Worm (Caenorhabditis elegans) whole organism, L1 larva: Measurements from ENCODE around the gene swsn-7.
A peak's percentile ranks its signal among the peaks of the same experiment; 100 is the strongest.

Experiments used
- C04F5.9 ChIP-seq: sonication (generic microtip); optimal IDR thresholded peaks from 2 replicates; lab custom pipeline; 2016; ENCODE audit warnings: missing genetic modification characterization, missing compliant biosample characterization
- C34B4.2 ChIP-seq: sonication (generic microtip); optimal IDR thresholded peaks from 2 replicates; lab custom pipeline; 2017; ENCODE audit warnings: mild to moderate bottlenecking, missing genetic modification characterization, missing compliant biosample characterization
- Y116A8C.19 ChIP-seq: sonication (generic microtip); optimal IDR thresholded peaks from 2 replicates; lab custom pipeline; 2016; ENCODE audit warnings: missing compliant biosample characterization, missing genetic modification characterization, borderline replicate concordance
- blmp-1 ChIP-seq: fragments of 150-350 bp; optimal IDR thresholded peaks from 2 replicates; lab custom pipeline; 2014; ENCODE audit warnings: missing biosample characterization, missing genetic modification characterization
- ceh-63 ChIP-seq: fragments of 200-800 bp; sonication (Bioruptor generic); optimal IDR thresholded peaks from 2 replicates; lab custom pipeline; 2018; ENCODE audit warnings: mild to moderate bottlenecking, missing genetic modification characterization, missing compliant biosample characterization
- ceh-8 ChIP-seq: fragments of 200-800 bp; sonication (Bioruptor generic); optimal IDR thresholded peaks from 2 replicates; lab custom pipeline; 2018; ENCODE audit warnings: mild to moderate bottlenecking, missing genetic modification characterization, moderate library complexity, missing compliant biosample characterization
- ceh-82 ChIP-seq, 3 experiments: fragments of 150-350 bp in 1 of 3; sonication (generic microtip) in 2 of 3; optimal IDR thresholded peaks; 2 replicates each; lab custom pipeline; 2014 to 2017; ENCODE audit warnings: missing biosample characterization in 3 of 3, missing genetic modification characterization in 3 of 3
- ces-1 ChIP-seq: fragments of 150-350 bp; optimal IDR thresholded peaks from 2 replicates; lab custom pipeline; 2014; ENCODE audit warnings: missing biosample characterization, missing genetic modification reagents, missing genetic modification characterization
- dsc-1 ChIP-seq: sonication (generic microtip); optimal IDR thresholded peaks from 2 replicates; lab custom pipeline; 2016; ENCODE audit warnings: mild to moderate bottlenecking, missing genetic modification characterization, missing compliant biosample characterization
- efl-1 ChIP-seq, 4 experiments: fragments of 150-350 bp; optimal IDR thresholded peaks in 3 of 4; peaks in 1 of 4; 1 replicate in 1 of 4; 2 replicates in 3 of 4; lab custom pipeline; 2014; ENCODE audit warnings: missing biosample characterization in 2 of 4, missing genetic modification characterization in 2 of 4, missing genetic modification reagents in 2 of 4
- efl-3 ChIP-seq: fragments of 200-800 bp; sonication (Bioruptor generic); optimal IDR thresholded peaks from 2 replicates; lab custom pipeline; 2018; ENCODE audit warnings: mild to moderate bottlenecking, missing genetic modification characterization, missing compliant biosample characterization
- egl-13 ChIP-seq: sonication (generic microtip); optimal IDR thresholded peaks from 2 replicates; lab custom pipeline; 2016; ENCODE audit warnings: missing genotype, missing genetic modification reagents, missing genetic modification characterization, missing compliant biosample characterization
- egl-27 ChIP-seq, 2 experiments: fragments of 150-350 bp in 1 of 2; sonication (generic microtip); optimal IDR thresholded peaks; 3 replicates each; lab custom pipeline; 2017 to 2018; ENCODE audit warnings: missing biosample characterization in 2 of 2, missing genetic modification characterization in 2 of 2, missing genetic modification reagents in 2 of 2
- elt-2 ChIP-seq: sonication (generic microtip); optimal IDR thresholded peaks from 2 replicates; lab custom pipeline; 2016; ENCODE audit warnings: missing genetic modification characterization, mild to moderate bottlenecking, inconsistent platforms, missing compliant biosample characterization, missing genetic modification reagents
- elt-3 ChIP-seq, 6 experiments: fragments of 150-350 bp in 1 of 6; sonication (generic microtip); optimal IDR thresholded peaks; 2 replicates each; lab custom pipeline; 2017 to 2018; ENCODE audit warnings: missing biosample characterization in 6 of 6, missing genetic modification characterization in 6 of 6, inconsistent platforms in 1 of 6
- ets-5 ChIP-seq: fragments of 200-800 bp; sonication (Bioruptor generic); IDR thresholded peaks from 2 replicates; pipeline ENCODE4 v1.3.6; 2022; ENCODE audit warnings: missing genetic modification characterization, missing compliant biosample characterization
- fos-1 ChIP-seq: fragments of 150-350 bp; optimal IDR thresholded peaks from 2 replicates; lab custom pipeline; 2014; ENCODE audit warnings: missing biosample characterization, missing genetic modification characterization
- hlh-17 ChIP-seq: fragments of 200-800 bp; sonication (Bioruptor generic); optimal IDR thresholded peaks from 2 replicates; lab custom pipeline; 2018; ENCODE audit warnings: missing genetic modification characterization, mild to moderate bottlenecking, missing compliant biosample characterization, moderate library complexity, borderline replicate concordance
- hpl-2 ChIP-seq: fragments of 150-350 bp; optimal IDR thresholded peaks from 2 replicates; lab custom pipeline; 2014; ENCODE audit warnings: missing biosample characterization, missing genetic modification reagents, missing genetic modification characterization
- irx-1 ChIP-seq: sonication (generic microtip); optimal IDR thresholded peaks from 2 replicates; lab custom pipeline; 2016; ENCODE audit warnings: missing genetic modification characterization, missing compliant biosample characterization
- isw-1 ChIP-seq: fragments of 200-800 bp; sonication (Bioruptor generic); IDR thresholded peaks from 2 replicates; pipeline ENCODE4 v1.3.6; 2022; ENCODE audit warnings: missing genetic modification characterization, missing compliant biosample characterization
- lin-15B ChIP-seq: fragments of 150-350 bp; sonication (generic microtip); optimal IDR thresholded peaks from 3 replicates; lab custom pipeline; 2014; ENCODE audit warnings: missing biosample characterization, missing genetic modification characterization
- lin-35 ChIP-seq, 2 experiments: fragments of 150-350 bp; optimal IDR thresholded peaks; 2 replicates each; lab custom pipeline; 2014; ENCODE audit warnings: missing biosample characterization in 2 of 2, missing genetic modification characterization in 2 of 2, missing genetic modification reagents in 2 of 2
- lin-39 ChIP-seq: fragments of 150-350 bp; optimal IDR thresholded peaks from 2 replicates; lab custom pipeline; 2014; ENCODE audit warnings: missing biosample characterization, missing genetic modification reagents, missing genetic modification characterization
- lir-3 ChIP-seq: sonication (generic microtip); optimal IDR thresholded peaks from 2 replicates; lab custom pipeline; 2016; ENCODE audit warnings: mild to moderate bottlenecking, missing genetic modification characterization, moderate library complexity, missing compliant biosample characterization; ENCODE audit not compliant: poor library complexity
- mab-9 ChIP-seq: fragments of 200-800 bp; sonication (Bioruptor generic); IDR thresholded peaks from 2 replicates; pipeline ENCODE4 v1.3.6; 2022; ENCODE audit warnings: missing genetic modification reagents, missing genetic modification characterization, missing compliant biosample characterization
- nhr-11 ChIP-seq: fragments of 150-350 bp; optimal IDR thresholded peaks from 2 replicates; lab custom pipeline; 2014; ENCODE audit warnings: missing biosample characterization, missing genetic modification characterization
- nhr-12 ChIP-seq: sonication (generic microtip); optimal IDR thresholded peaks from 2 replicates; lab custom pipeline; 2017; ENCODE audit warnings: missing biosample characterization, missing genetic modification characterization
- nhr-19 ChIP-seq: fragments of 200-800 bp; sonication (Bioruptor generic); conservative IDR thresholded peaks from 2 replicates; pipeline ENCODE4 v1.3.6; 2022; ENCODE audit warnings: missing genetic modification characterization, missing compliant biosample characterization
- nhr-237 ChIP-seq: fragments of 150-350 bp; optimal IDR thresholded peaks from 2 replicates; lab custom pipeline; 2014; ENCODE audit warnings: missing biosample characterization, missing genetic modification characterization
- nhr-28 ChIP-seq: fragments of 150-350 bp; optimal IDR thresholded peaks from 2 replicates; lab custom pipeline; 2014; ENCODE audit warnings: missing biosample characterization, missing genetic modification characterization
- nhr-76 ChIP-seq: sonication (generic microtip); optimal IDR thresholded peaks from 2 replicates; lab custom pipeline; 2017; ENCODE audit warnings: missing biosample characterization, missing genetic modification characterization
- nhr-84 ChIP-seq: sonication (generic microtip); optimal IDR thresholded peaks from 2 replicates; lab custom pipeline; 2017; ENCODE audit warnings: missing biosample characterization, missing genetic modification characterization
- nhr-85 ChIP-seq: sonication (generic microtip); peaks from one replicate; lab custom pipeline; 2016; ENCODE audit warnings: missing genetic modification characterization, inconsistent platforms, missing compliant biosample characterization
- nhr-90 ChIP-seq: sonication (generic microtip); optimal IDR thresholded peaks from 2 replicates; lab custom pipeline; 2016; ENCODE audit warnings: mild to moderate bottlenecking, missing genetic modification characterization, missing compliant biosample characterization; ENCODE audit not compliant: poor library complexity
- pag-3 ChIP-seq: sonication (generic microtip); optimal IDR thresholded peaks from 2 replicates; lab custom pipeline; 2017; ENCODE audit warnings: missing genetic modification characterization, mild to moderate bottlenecking, missing compliant biosample characterization, antibody characterized with exemption, borderline replicate concordance; ENCODE audit not compliant: insufficient read depth
- pqm-1 ChIP-seq: sonication (generic microtip); optimal IDR thresholded peaks from 3 replicates; lab custom pipeline; 2017; ENCODE audit warnings: missing biosample characterization, missing genetic modification characterization
- rnt-1 ChIP-seq: sonication (generic microtip); optimal IDR thresholded peaks from 2 replicates; lab custom pipeline; 2016; ENCODE audit warnings: mild to moderate bottlenecking, missing genetic modification characterization, moderate library complexity, missing compliant biosample characterization
- sox-4 ChIP-seq: sonication (generic microtip); optimal IDR thresholded peaks from 2 replicates; lab custom pipeline; 2016; ENCODE audit warnings: missing genetic modification characterization, missing compliant biosample characterization
- sptf-1 ChIP-seq: fragments of 150-350 bp; optimal IDR thresholded peaks from 2 replicates; lab custom pipeline; 2014; ENCODE audit warnings: missing biosample characterization, missing genetic modification characterization
- sup-37 ChIP-seq: fragments of 200-800 bp; sonication (Bioruptor generic); optimal IDR thresholded peaks from 2 replicates; lab custom pipeline; 2018; ENCODE audit warnings: mild to moderate bottlenecking, missing genetic modification characterization, missing compliant biosample characterization
- unc-130 ChIP-seq: fragments of 150-350 bp; optimal IDR thresholded peaks from 2 replicates; lab custom pipeline; 2017; ENCODE audit warnings: missing biosample characterization, missing genetic modification characterization, inconsistent platforms
- unc-62 ChIP-seq: fragments of 150-350 bp; optimal IDR thresholded peaks from 2 replicates; lab custom pipeline; 2014; ENCODE audit warnings: missing biosample characterization, missing genetic modification reagents, missing genetic modification characterization
- unc-86 ChIP-seq: sonication (generic microtip); optimal IDR thresholded peaks from 2 replicates; lab custom pipeline; 2016; ENCODE audit warnings: missing genetic modification characterization, missing compliant biosample characterization
- unc-98 ChIP-seq: fragments of 200-800 bp; sonication (Bioruptor generic); IDR thresholded peaks from 2 replicates; pipeline ENCODE4 v1.3.6; 2022; ENCODE audit warnings: missing genetic modification characterization, missing compliant biosample characterization
- ztf-11 ChIP-seq, 2 experiments: sonication (generic microtip); optimal IDR thresholded peaks; 2 replicates each; lab custom pipeline; 2016 to 2017; ENCODE audit warnings: missing genetic modification characterization in 2 of 2, missing biosample characterization in 1 of 2, missing compliant biosample characterization in 1 of 2

swsn-7 gene

DNA sequence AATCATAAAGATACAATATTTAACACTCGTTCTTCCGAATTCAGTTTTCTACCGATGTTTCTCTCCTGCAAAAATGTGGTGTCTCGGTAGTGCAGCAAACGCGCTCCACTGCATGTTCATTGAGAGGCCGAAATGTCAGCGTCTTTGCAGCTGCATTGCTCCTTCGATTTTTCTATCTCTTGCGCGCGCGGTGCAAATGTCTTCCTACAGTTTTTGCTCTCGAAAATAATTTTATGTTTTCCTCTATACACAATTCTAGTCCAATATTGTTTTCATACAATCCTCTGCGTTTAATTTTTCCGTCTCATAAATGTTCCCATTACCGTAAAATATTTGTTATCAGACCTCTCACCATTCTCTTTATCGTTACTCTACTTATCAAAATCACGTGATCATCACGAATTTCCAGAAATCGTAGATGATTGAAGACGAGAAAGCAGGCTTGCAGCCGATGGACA, 34.8 kb upstream of the swsn-7 start, which contains the start of gene ufd-2 (continued):
- TF ChIP-seq rnt-1 (tag; lab: Kevin White, UChicago) (peak; percentile 86), hlh-17 (GFP tag; lab: Kevin White, UChicago) (no peak), lir-3 (peak; percentile 68), efl-1 (optimal IDR thresholded peaks at IDR 0.05; lab: Kevin White, UChicago) (peak; percentile 77 to 81), efl-1 (GFP tag; optimal IDR thresholded peaks at IDR 0.05 in 1 of 2; lab: Kevin White, UChicago) (peak; percentile 70 to 96), dsc-1 (tag; lab: Kevin White, UChicago) (peak; percentile 30), sox-4 (no peak), egl-13 (no peak), pqm-1 (tag; lab: Kevin White, UChicago) (no peak), nhr-76 (tag; lab: Kevin White, UChicago) (no peak), lin-35 (GFP tag; optimal IDR thresholded peaks at IDR 0.05; lab: Kevin White, UChicago) (peak; percentile 72 to 83), nhr-11 (tag; lab: Kevin White, UChicago) (no peak), nhr-237 (peak; percentile 4), C34B4.2 (tag; lab: Kevin White, UChicago) (no peak), nhr-85 (tag; lab: Kevin White, UChicago) (peak; percentile 60), ceh-8 (GFP tag; lab: Kevin White, UChicago) (no peak), efl-3 (GFP tag; lab: Kevin White, UChicago) (no peak), elt-3 (tag; optimal IDR thresholded peaks at IDR 0.05; lab: Kevin White, UChicago) (no peak), mab-9 (GFP tag; lab: Robert Waterston, UW) (no peak), isw-1 (GFP tag; lab: Robert Waterston, UW) (peak; percentile 22), unc-62 (no peak), ceh-82 (tag; optimal IDR thresholded peaks at IDR 0.05; lab: Kevin White, UChicago) (peak; percentile 45 to 76 (median 74)), nhr-84 (tag; lab: Kevin White, UChicago) (no peak), blmp-1 (tag; lab: Kevin White, UChicago) (peak; percentile 55), nhr-28 (tag; lab: Kevin White, UChicago) (no peak), pag-3 (no peak), fos-1 (tag; lab: Kevin White, UChicago) (peak; percentile 17), nhr-90 (tag; lab: Kevin White, UChicago) (peak; percentile 60), ztf-11 (tag; optimal IDR thresholded peaks at IDR 0.05; lab: Kevin White, UChicago) (peak in 1 of 2 experiments; percentile 25), ces-1 (GFP tag; lab: Kevin White, UChicago) (no peak), sptf-1 (no peak), hpl-2 (GFP tag; lab: Kevin White, UChicago) (no peak), nhr-12 (no peak), nhr-19 (peak; percentile 44), unc-98 (GFP tag; lab: Robert Waterston, UW) (no peak), ceh-63 (GFP tag; lab: Kevin White, UChicago) (no peak), irx-1 (no peak), sup-37 (GFP tag; lab: Kevin White, UChicago) (no peak), lin-39 (tag; lab: Kevin White, UChicago) (no peak), elt-2 (tag; lab: Kevin White, UChicago) (peak; percentile 53), unc-86 (tag; lab: Kevin White, UChicago) (peak; percentile 46), lin-15B (tag; lab: Kevin White, UChicago) (peak; percentile 90), unc-130 (tag; lab: Kevin White, UChicago) (peak; percentile 16), C04F5.9 (peak; percentile 11), egl-27 (tag; optimal IDR thresholded peaks at IDR 0.05; lab: Kevin White, UChicago) (no peak), ets-5 (GFP tag; lab: Robert Waterston, UW) (no peak), Y116A8C.19 (tag; lab: Kevin White, UChicago) (no peak)
- TF ChIP-seq, all 84 proteins: peak for 42
